Fruit fly (Drosophila melanogaster): ENCODE results near the gene CG8032.

CG8032 gene

dm6 chr3R:8663668-8664283, at the start of gene CG8032 (continued):
- TF ChIP-seq p53 (GFP tag; optimal IDR thresholded peaks at IDR 0.05) (peak; percentile 32), CG10462 (GFP tag; optimal IDR thresholded peaks at IDR 0.05) (peak; percentile 37), run (tag; optimal IDR thresholded peaks at IDR 0.05) (no peak), CG17328 (GFP tag; IDR thresholded peaks at IDR 0.05) (0 out of 2 replicates have a peak, but pooled peaks have one; percentile 7), CG5245 (GFP tag; optimal IDR thresholded peaks at IDR 0.05) (peak; percentile 11), oc (tag; optimal IDR thresholded peaks at IDR 0.05) (no peak), ara (GFP tag; IDR thresholded peaks at IDR 0.05) (no peak), YL-1 (GFP tag; optimal IDR thresholded peaks at IDR 0.05) (peak; percentile 55), pho (GFP tag; optimal IDR thresholded peaks at IDR 0.05) (peak; percentile 20), HLH4C (GFP tag; IDR thresholded peaks at IDR 0.05; ENCODE audit: partially characterized antibody) (peak; percentile 59; the same call in 2 of the 3 replicates), HmgD (GFP tag; optimal IDR thresholded peaks at IDR 0.05) (peak; percentile 6), Camta (GFP tag; optimal IDR thresholded peaks at IDR 0.05) (peak; percentile 47), wdn (GFP tag; IDR thresholded peaks at IDR 0.05) (no peak), B-H1 (GFP tag; IDR thresholded peaks at IDR 0.05) (no peak), pan (optimal IDR thresholded peaks at IDR 0.05) (no peak), pan (GFP tag; optimal IDR thresholded peaks at IDR 0.05 in 1 of 2, IDR thresholded peaks at IDR 0.05 in 1 of 2) (no peak), Oaz (GFP tag; IDR thresholded peaks at IDR 0.05) (no peak), phol (tag; optimal IDR thresholded peaks at IDR 0.05) (peak; percentile 64), crp (GFP tag; optimal IDR thresholded peaks at IDR 0.05) (peak; percentile 75 to 95), zfh1 (GFP tag; IDR thresholded peaks at IDR 0.05) (peak; percentile 59; the same call in 2 of the 3 replicates), Hsf (GFP tag; optimal IDR thresholded peaks at IDR 0.05) (peak; percentile 50), sna (GFP tag; IDR thresholded peaks at IDR 0.05; ENCODE audit: partially characterized antibody) (peak; percentile 62), Aef1 (GFP tag; IDR thresholded peaks at IDR 0.05) (no peak), CG30403 (GFP tag; optimal IDR thresholded peaks at IDR 0.05) (peak; percentile 69), Opbp (GFP tag; IDR thresholded peaks at IDR 0.05; ENCODE audit: partially characterized antibody) (no peak), prd (optimal IDR thresholded peaks at IDR 0.05) (no peak), prd (GFP tag; IDR thresholded peaks at IDR 0.05) (peak; percentile 35; the same call in 1 of the 3 replicates), CG6272 (GFP tag; IDR thresholded peaks at IDR 0.05) (no peak), tap (tag; optimal IDR thresholded peaks at IDR 0.05) (peak; percentile 16), HmgZ (tag; optimal IDR thresholded peaks at IDR 0.05) (peak; percentile 70), caup (GFP tag; optimal IDR thresholded peaks at IDR 0.05; ENCODE audit: severe bottlenecking) (no peak), fd102C (GFP tag; optimal IDR thresholded peaks at IDR 0.05) (no peak), NfI (GFP tag; optimal IDR thresholded peaks at IDR 0.05) (peak; percentile 50), CG10431 (GFP tag; optimal IDR thresholded peaks at IDR 0.05) (no peak), eve (GFP tag; optimal IDR thresholded peaks at IDR 0.05) (no peak), chm (GFP tag; IDR thresholded peaks at IDR 0.05) (no peak), CG1024 (GFP tag; IDR thresholded peaks at IDR 0.05) (no peak), fru (optimal IDR thresholded peaks at IDR 0.05) (no peak), CG1233 (GFP tag; optimal IDR thresholded peaks at IDR 0.05) (no peak), CG5953 (GFP tag; IDR thresholded peaks at IDR 0.05) (no peak), CG2678 (tag; optimal IDR thresholded peaks at IDR 0.05) (peak; percentile 43), fd96Cb (tag; optimal IDR thresholded peaks at IDR 0.05) (no peak), CG31224 (GFP tag; IDR thresholded peaks at IDR 0.05) (no peak), CG14710 (tag; optimal IDR thresholded peaks at IDR 0.05) (peak; percentile 71), wor (GFP tag; IDR thresholded peaks at IDR 0.05) (no peak), row (GFP tag; IDR thresholded peaks at IDR 0.05) (peak; percentile 62), fu2 (GFP tag; optimal IDR thresholded peaks at IDR 0.05) (peak; percentile 40), mirr (GFP tag; optimal IDR thresholded peaks at IDR 0.05) (peak; percentile 6), CG4328 (GFP tag; optimal IDR thresholded peaks at IDR 0.05) (peak; percentile 53), dmrt11E (tag; optimal IDR thresholded peaks at IDR 0.05) (peak; percentile 0), B-H2 (GFP tag; optimal IDR thresholded peaks at IDR 0.05) (no peak)
